Fruit fly (Drosophila melanogaster): ENCODE results near the gene CG9760.

dm6 chr3L:12124138-12124583 is 39.4 kb downstream of the CG9760 start:
- TF ChIP-seq psq (optimal IDR thresholded peaks at IDR 0.05) (no peak), Sin3A (optimal IDR thresholded peaks at IDR 0.05) (no peak), Myc (optimal IDR thresholded peaks at IDR 0.05) (no peak), h (optimal IDR thresholded peaks at IDR 0.05) (no peak), insv (optimal IDR thresholded peaks at IDR 0.05) (no peak)
